Worm (Caenorhabditis elegans): ENCODE measurements around the gene K07E1.1.

Gene K07E1.1

ce11 chrII:4525185-4525584 is 25.7 kb upstream of the K07E1.1 start:
- TF ChIP-seq aha-1 (tag; optimal IDR thresholded peaks at IDR 0.05) = no peak
- TF ChIP-seq nhr-237 (tag; optimal IDR thresholded peaks at IDR 0.05) = no peak
- TF ChIP-seq fkh-10 (GFP tag; optimal IDR thresholded peaks at IDR 0.05) = no peak
- TF ChIP-seq dsc-1 (tag; optimal IDR thresholded peaks at IDR 0.05) = no peak
- TF ChIP-seq mep-1 (tag; optimal IDR thresholded peaks at IDR 0.05) = no peak
- no peak for TF ChIP-seq nhr-20 (tag; optimal IDR thresholded peaks at IDR 0.05)
- no peak for TF ChIP-seq lin-35 (GFP tag; optimal IDR thresholded peaks at IDR 0.05)
- TF ChIP-seq lir-3 (tag; optimal IDR thresholded peaks at IDR 0.05; ENCODE audit: poor library complexity) = no peak
- no peak for TF ChIP-seq ama-1 (optimal IDR thresholded peaks at IDR 0.05)
- TF ChIP-seq pqm-1 (tag; optimal IDR thresholded peaks at IDR 0.05) = no peak
- TF ChIP-seq zag-1 (tag; optimal IDR thresholded peaks at IDR 0.05) = no peak
- TF ChIP-seq unc-62 (GFP tag; optimal IDR thresholded peaks at IDR 0.05) = no peak
- TF ChIP-seq unc-130 (tag; optimal IDR thresholded peaks at IDR 0.05) = no peak
- no peak for TF ChIP-seq elt-2 (tag; optimal IDR thresholded peaks at IDR 0.05)
- no peak for TF ChIP-seq alr-1 (tag; optimal IDR thresholded peaks at IDR 0.05; ENCODE audit: borderline replicate concordance)

- TF ChIP-seq nhr-19 (GFP tag; conservative IDR thresholded peaks at IDR 0.05) = no peak
- TF ChIP-seq nhr-85 (tag) = peak; percentile 21
- no peak for TF ChIP-seq ces-1 (GFP tag; optimal IDR thresholded peaks at IDR 0.05)
- TF ChIP-seq unc-86 (tag; optimal IDR thresholded peaks at IDR 0.05) = no peak
Observed at ce11 chrII:4527800-4528199, 23.1 kb upstream of the K07E1.1 start, which contains the start of gene sra-35. Gene sra-35 (minus strand): TSS chrII:4527900.

ce11 chrII:4531880-4532279 is 19.0 kb upstream of the K07E1.1 start, which contains the start of gene sra-32:
Gene sra-32 (minus strand): TSS chrII:4531980.
- no peak for TF ChIP-seq egl-13 (tag; optimal IDR thresholded peaks at IDR 0.05)
- TF ChIP-seq C04F5.9 (tag; optimal IDR thresholded peaks at IDR 0.05) = no peak
- TF ChIP-seq hpl-2 (GFP tag; optimal IDR thresholded peaks at IDR 0.05) = no peak
- no peak for TF ChIP-seq elt-2 (tag; optimal IDR thresholded peaks at IDR 0.05)
- no peak for TF ChIP-seq nhr-90 (tag; optimal IDR thresholded peaks at IDR 0.05; ENCODE audit: poor library complexity)
- TF ChIP-seq unc-130 (tag; optimal IDR thresholded peaks at IDR 0.05) = no peak
- no peak for TF ChIP-seq rnt-1 (tag; optimal IDR thresholded peaks at IDR 0.05)
- no peak for TF ChIP-seq ces-1 (GFP tag; optimal IDR thresholded peaks at IDR 0.05)
- no peak for TF ChIP-seq efl-1 (optimal IDR thresholded peaks at IDR 0.05)
- no peak for TF ChIP-seq efl-1 (GFP tag; optimal IDR thresholded peaks at IDR 0.05 in 1 of 2)
- TF ChIP-seq ztf-4 (tag; optimal IDR thresholded peaks at IDR 0.05) = no peak
- TF ChIP-seq fos-1 (tag; optimal IDR thresholded peaks at IDR 0.05) = no peak
- no peak for TF ChIP-seq C16A3.4 (tag; optimal IDR thresholded peaks at IDR 0.05)
- no peak for TF ChIP-seq ztf-11 (tag; optimal IDR thresholded peaks at IDR 0.05)
- no peak for TF ChIP-seq unc-86 (tag; optimal IDR thresholded peaks at IDR 0.05)
- no peak for TF ChIP-seq egl-27 (tag; optimal IDR thresholded peaks at IDR 0.05)
- TF ChIP-seq fkh-4 (tag; optimal IDR thresholded peaks at IDR 0.05; ENCODE audit: borderline replicate concordance) = no peak
- no peak for TF ChIP-seq nhr-19 (GFP tag; conservative IDR thresholded peaks at IDR 0.05)
- TF ChIP-seq nhr-11 (tag; optimal IDR thresholded peaks at IDR 0.05) = no peak
- TF ChIP-seq hlh-17 (GFP tag; optimal IDR thresholded peaks at IDR 0.05; ENCODE audit: borderline replicate concordance) = no peak
- TF ChIP-seq nhr-71 (tag; optimal IDR thresholded peaks at IDR 0.05) = no peak

ce11 chrII:4537141-4537540 is 13.7 kb upstream of the K07E1.1 start, which contains the start of gene sra-33:
Gene sra-33 (minus strand): TSS chrII:4537241.
- no peak for TF ChIP-seq hlh-4 (tag; optimal IDR thresholded peaks at IDR 0.05)
- TF ChIP-seq mab-9 (GFP tag; IDR thresholded peaks at IDR 0.05) = no peak
- TF ChIP-seq elt-3 (tag; optimal IDR thresholded peaks at IDR 0.05) = no peak
- no peak for TF ChIP-seq mdl-1 (tag; optimal IDR thresholded peaks at IDR 0.05)
- TF ChIP-seq ztf-4 (tag; optimal IDR thresholded peaks at IDR 0.05) = no peak
- no peak for TF ChIP-seq isw-1 (GFP tag; IDR thresholded peaks at IDR 0.05)
- TF ChIP-seq ceh-82 (tag; optimal IDR thresholded peaks at IDR 0.05) = no peak
- TF ChIP-seq skn-1 (tag; optimal IDR thresholded peaks at IDR 0.05) = no peak
- TF ChIP-seq hlh-17 (GFP tag; optimal IDR thresholded peaks at IDR 0.05; ENCODE audit: borderline replicate concordance) = no peak
- TF ChIP-seq nhr-12 (tag; optimal IDR thresholded peaks at IDR 0.05) = no peak
- no peak for TF ChIP-seq nhr-90 (tag; optimal IDR thresholded peaks at IDR 0.05; ENCODE audit: poor library complexity)
- TF ChIP-seq tbx-2 (tag; optimal IDR thresholded peaks at IDR 0.05) = no peak
- no peak for TF ChIP-seq pag-3 (tag; optimal IDR thresholded peaks at IDR 0.05; ENCODE audit: borderline replicate concordance, insufficient read depth)
- TF ChIP-seq xbp-1 (tag; optimal IDR thresholded peaks at IDR 0.05) = no peak
- no peak for TF ChIP-seq snpc-4 (tag; optimal IDR thresholded peaks at IDR 0.05)
- no peak for TF ChIP-seq fkh-8 (tag; optimal IDR thresholded peaks at IDR 0.05)
- no peak for TF ChIP-seq lin-39 (tag; optimal IDR thresholded peaks at IDR 0.05)
- no peak for TF ChIP-seq efl-3 (GFP tag; optimal IDR thresholded peaks at IDR 0.05)
